Fruit fly (Drosophila melanogaster) whole organism, embryonic: ENCODE results near the gene CG12702.

ENCODE experiments used
- Ada2b ChIP-seq: fragments of 200-800 bp; sonication (Bioruptor generic); IDR thresholded peaks from 2 replicates; pipeline ENCODE4 v1.3.6; 2022; ENCODE audit warnings: missing biosample characterization, missing genetic modification characterization
- B-H2 ChIP-seq: fragments of 200-800 bp; sonication (Bioruptor generic); optimal IDR thresholded peaks from 2 replicates; lab custom pipeline; 2018; ENCODE audit warnings: missing biosample characterization, mild to moderate bottlenecking, missing genetic modification characterization
- CG10565 ChIP-seq: fragments of 200-800 bp; sonication (Bioruptor generic); optimal IDR thresholded peaks from 3 replicates; lab custom pipeline; 2016; ENCODE audit warnings: missing biosample characterization, mild to moderate bottlenecking, missing genetic modification characterization
- CG11085 ChIP-seq: fragments of 200-800 bp; sonication (Bioruptor generic); IDR thresholded peaks from 2 replicates; pipeline ENCODE4 v1.3.6; 2022; ENCODE audit warnings: missing biosample characterization, missing genetic modification characterization
- CG11723 ChIP-seq: fragments of 200-800 bp; sonication (Bioruptor generic); optimal IDR thresholded peaks from 2 replicates; lab custom pipeline; 2017; ENCODE audit warnings: missing biosample characterization, mild to moderate bottlenecking, missing genetic modification characterization
- CG12659 ChIP-seq: fragments of 200-800 bp; sonication (Bioruptor generic); optimal IDR thresholded peaks from 3 replicates; lab custom pipeline; 2017; ENCODE audit warnings: mild to moderate bottlenecking, missing biosample characterization, missing genetic modification reagents, missing genetic modification characterization
- CG13123 ChIP-seq: fragments of 200-800 bp; sonication (Bioruptor generic); optimal IDR thresholded peaks from 2 replicates; lab custom pipeline; 2016; ENCODE audit warnings: missing biosample characterization, missing genetic modification characterization
- CG14710 ChIP-seq: fragments of 200-800 bp; sonication (Bioruptor generic); optimal IDR thresholded peaks from 3 replicates; lab custom pipeline; 2019; ENCODE audit warnings: missing biosample characterization, mild to moderate bottlenecking, missing genetic modification characterization, moderate library complexity
- CG15479 ChIP-seq: fragments of 200-800 bp; sonication (Bioruptor generic); optimal IDR thresholded peaks from 3 replicates; lab custom pipeline; 2019; ENCODE audit warnings: missing biosample characterization, mild to moderate bottlenecking, missing genetic modification characterization, moderate library complexity
- CG15696 ChIP-seq: fragments of 200-800 bp; sonication (Bioruptor generic); optimal IDR thresholded peaks from 2 replicates; lab custom pipeline; 2019; ENCODE audit warnings: missing biosample characterization, mild to moderate bottlenecking, missing genetic modification characterization, moderate library complexity
- CG16779 ChIP-seq: fragments of 200-800 bp; sonication (Bioruptor generic); IDR thresholded peaks from 2 replicates; pipeline ENCODE4 v1.3.6; 2022; ENCODE audit warnings: missing biosample characterization, missing genetic modification characterization
- CG17385 ChIP-seq: fragments of 200-800 bp; sonication (Bioruptor generic); optimal IDR thresholded peaks from 3 replicates; lab custom pipeline; 2018; ENCODE audit warnings: missing biosample characterization, mild to moderate bottlenecking, missing genetic modification characterization
- CG17612 ChIP-seq: fragments of 200-800 bp; sonication (Bioruptor generic); IDR thresholded peaks from 2 replicates; pipeline ENCODE4 v1.3.6; 2022; ENCODE audit warnings: missing biosample characterization, missing genetic modification characterization
- CG3163 ChIP-seq: fragments of 200-800 bp; sonication (Bioruptor generic); optimal IDR thresholded peaks from 3 replicates; lab custom pipeline; 2016; ENCODE audit warnings: missing biosample characterization, missing genetic modification characterization
- CG4360 ChIP-seq: fragments of 200-800 bp; sonication (Bioruptor generic); IDR thresholded peaks from 2 replicates; pipeline ENCODE4 v1.3.6; 2022; ENCODE audit warnings: missing biosample characterization, missing genetic modification characterization
- CG6813 ChIP-seq: fragments of 200-800 bp; sonication (Bioruptor generic); optimal IDR thresholded peaks from 2 replicates; lab custom pipeline; 2017; ENCODE audit warnings: missing biosample characterization, missing genetic modification characterization, mild to moderate bottlenecking, moderate library complexity, missing genetic modification reagents
- CG7839 ChIP-seq: fragments of 200-800 bp; sonication (Bioruptor generic); optimal IDR thresholded peaks from 3 replicates; lab custom pipeline; 2018; ENCODE audit warnings: missing biosample characterization, mild to moderate bottlenecking, missing genetic modification characterization, moderate library complexity
- CG7963 ChIP-seq: fragments of 200-800 bp; sonication (Bioruptor generic); IDR thresholded peaks from 3 replicates; pipeline ENCODE4 v1.3.6; 2022; ENCODE audit warnings: missing biosample characterization, missing genetic modification characterization; ENCODE audit not compliant: partially characterized antibody
- CG8359 ChIP-seq: fragments of 200-800 bp; sonication (Bioruptor generic); optimal IDR thresholded peaks from 2 replicates; lab custom pipeline; 2017; ENCODE audit warnings: missing biosample characterization, mild to moderate bottlenecking, missing genetic modification characterization, borderline replicate concordance
- CTCF ChIP-seq: fragments of 200-800 bp; sonication (Bioruptor generic); optimal IDR thresholded peaks from 2 replicates; lab custom pipeline; 2017; ENCODE audit warnings: missing biosample characterization, mild to moderate bottlenecking, missing genetic modification characterization, moderate library complexity
- D ChIP-seq, 2 experiments: fragments of 200-800 bp in 1 of 2; fragments of >200 bp in 1 of 2; sonication (Bioruptor generic) in 1 of 2; optimal IDR thresholded peaks; 2 replicates in 1 of 2; 3 replicates in 1 of 2; lab custom pipeline; 2017; ENCODE audit warnings: mild to moderate bottlenecking in 1 of 2, missing biosample characterization in 1 of 2, missing genetic modification characterization in 1 of 2, missing genetic modification reagents in 1 of 2
- Elba2 ChIP-seq: fragments of 200-800 bp; sonication (Bioruptor generic); optimal IDR thresholded peaks from 3 replicates; lab custom pipeline; 2016; ENCODE audit warnings: missing biosample characterization, missing genetic modification characterization
- Hr51 ChIP-seq, 2 experiments: fragments of 200-800 bp; sonication (Bioruptor generic); optimal IDR thresholded peaks; 2 replicates in 1 of 2; 3 replicates in 1 of 2; lab custom pipeline; 2016 to 2018; ENCODE audit warnings: missing biosample characterization in 2 of 2, missing genetic modification characterization in 2 of 2, mild to moderate bottlenecking in 1 of 2, moderate library complexity in 1 of 2
- Med ChIP-seq: fragments of 200-800 bp; sonication (Bioruptor generic); peaks from one replicate; lab custom pipeline; 2016; ENCODE audit warnings: missing biosample characterization, missing genetic modification characterization, mild to moderate bottlenecking, inconsistent platforms, moderate library complexity
- Mrtf ChIP-seq: fragments of 200-800 bp; sonication (Bioruptor generic); IDR thresholded peaks from 3 replicates; pipeline ENCODE4 v1.3.6; 2022; ENCODE audit warnings: missing biosample characterization, missing genetic modification characterization
- Oaz ChIP-seq: fragments of 200-800 bp; sonication (Bioruptor generic); IDR thresholded peaks from 2 replicates; pipeline ENCODE4 v1.3.6; 2022; ENCODE audit warnings: missing biosample characterization, missing genetic modification characterization
- Oli ChIP-seq: fragments of 200-800 bp; sonication (Bioruptor generic); optimal IDR thresholded peaks from 2 replicates; lab custom pipeline; 2018; ENCODE audit warnings: missing biosample characterization, mild to moderate bottlenecking, missing genetic modification characterization, moderate library complexity
- PHDP ChIP-seq: fragments of 200-800 bp; sonication (Bioruptor generic); optimal IDR thresholded peaks from 3 replicates; lab custom pipeline; 2018; ENCODE audit warnings: missing biosample characterization, mild to moderate bottlenecking, missing genetic modification characterization, moderate library complexity
- Trl ChIP-seq, 3 experiments: fragments of >200 bp in 2 of 3; fragments of 200-800 bp in 1 of 3; sonication (Bioruptor generic) in 1 of 3; optimal IDR thresholded peaks; 2 replicates in 1 of 3; 3 replicates in 2 of 3; lab custom pipeline; 2016 to 2017; ENCODE audit warnings: missing biosample characterization in 1 of 3, missing genetic modification characterization in 1 of 3
- ac ChIP-seq: fragments of 200-800 bp; sonication (Bioruptor generic); optimal IDR thresholded peaks from 3 replicates; lab custom pipeline; 2017; ENCODE audit warnings: missing biosample characterization, mild to moderate bottlenecking, missing genetic modification characterization
- bbx ChIP-seq: fragments of 200-800 bp; sonication (Bioruptor generic); IDR thresholded peaks from 2 replicates; pipeline ENCODE4 v1.3.6; 2022; ENCODE audit warnings: missing biosample characterization, missing genetic modification characterization; ENCODE audit not compliant: partially characterized antibody
- bigmax ChIP-seq: fragments of 200-800 bp; sonication (Bioruptor generic); optimal IDR thresholded peaks from 2 replicates; lab custom pipeline; 2018; ENCODE audit warnings: missing biosample characterization, mild to moderate bottlenecking, missing genetic modification characterization
- cg ChIP-seq: fragments of 200-800 bp; sonication (Bioruptor generic); optimal IDR thresholded peaks from 3 replicates; lab custom pipeline; 2019; ENCODE audit warnings: missing biosample characterization, mild to moderate bottlenecking, missing genetic modification characterization, moderate library complexity
- ci ChIP-seq: fragments of 200-800 bp; sonication (Bioruptor generic); IDR thresholded peaks from 3 replicates; pipeline ENCODE4 v1.3.6; 2022; ENCODE audit warnings: missing biosample characterization, missing genetic modification characterization
- crol ChIP-seq: fragments of 200-800 bp; sonication (Bioruptor generic); IDR thresholded peaks from 2 replicates; pipeline ENCODE4 v1.3.6; 2022; ENCODE audit warnings: missing biosample characterization, missing genetic modification characterization
- dmrt11E ChIP-seq: fragments of 200-800 bp; sonication (Bioruptor generic); optimal IDR thresholded peaks from 3 replicates; lab custom pipeline; 2018; ENCODE audit warnings: missing biosample characterization, mild to moderate bottlenecking, missing genetic modification characterization, moderate library complexity
- fru ChIP-seq: fragments of >200 bp; optimal IDR thresholded peaks from 2 replicates; lab custom pipeline; 2017
- gro ChIP-seq: fragments of 200-800 bp; sonication (Bioruptor generic); optimal IDR thresholded peaks from 2 replicates; lab custom pipeline; 2016; ENCODE audit warnings: missing biosample characterization, missing genetic modification characterization
- jing ChIP-seq: fragments of 200-800 bp; sonication (Bioruptor generic); optimal IDR thresholded peaks from 2 replicates; lab custom pipeline; 2018; ENCODE audit warnings: missing biosample characterization, mild to moderate bottlenecking, missing genetic modification characterization
- nerfin-1 ChIP-seq: fragments of 200-800 bp; sonication (Bioruptor generic); optimal IDR thresholded peaks from 3 replicates; lab custom pipeline; 2019; ENCODE audit warnings: missing biosample characterization, mild to moderate bottlenecking, missing genetic modification characterization, moderate library complexity
- nerfin-2 ChIP-seq: fragments of 200-800 bp; sonication (Bioruptor generic); IDR thresholded peaks from 2 replicates; pipeline ENCODE4 v1.3.6; 2022; ENCODE audit warnings: missing biosample characterization, missing genetic modification characterization; ENCODE audit not compliant: partially characterized antibody
- onecut ChIP-seq: fragments of 200-800 bp; sonication (Bioruptor generic); IDR thresholded peaks from 2 replicates; pipeline ENCODE4 v1.3.6; 2022; ENCODE audit warnings: missing biosample characterization, missing genetic modification characterization
- pros ChIP-seq: fragments of 200-800 bp; sonication (Bioruptor generic); optimal IDR thresholded peaks from 3 replicates; lab custom pipeline; 2019; ENCODE audit warnings: missing biosample characterization, mild to moderate bottlenecking, missing genetic modification characterization, moderate library complexity
- sens ChIP-seq: fragments of 200-800 bp; sonication (Bioruptor generic); peaks from one replicate; lab custom pipeline; 2016; ENCODE audit warnings: missing biosample characterization, missing genetic modification characterization
- trh ChIP-seq: fragments of 200-800 bp; sonication (Bioruptor generic); optimal IDR thresholded peaks from 2 replicates; lab custom pipeline; 2016; ENCODE audit warnings: missing biosample characterization, missing genetic modification characterization
- vvl ChIP-seq: fragments of 200-800 bp; sonication (Bioruptor generic); IDR thresholded peaks from 2 replicates; pipeline ENCODE4 v1.3.6; 2022; ENCODE audit warnings: missing biosample characterization, missing genetic modification characterization

The CG12702 gene

dm6 chrX:19791832-19792231 lies 27.2 kb upstream of the CG12702 start (continued):
- no peak for TF ChIP-seq Oli (tag; lab: Kevin White, UChicago)
- TF ChIP-seq crol (GFP tag; lab: Robert Waterston, UW), result peak; percentile 56
- no peak for TF ChIP-seq trh
- TF ChIP-seq CG8359, result no peak
- TF ChIP-seq nerfin-2 (GFP tag; lab: Robert Waterston, UW), result no peak
- no peak for TF ChIP-seq CG7839 (tag; lab: Kevin White, UChicago)
- no peak for TF ChIP-seq CG10565

dm6 chrX:19788621-19788944 lies 23.9 kb upstream of the CG12702 start:
- TF ChIP-seq CG7963 (GFP tag; lab: Robert Waterston, UW), result 0 out of 3 replicates have a peak, but pooled peaks have one; percentile 13
- TF ChIP-seq CG13123 (GFP tag; lab: Kevin White, UChicago), result no peak
- TF ChIP-seq jing (GFP tag; lab: Kevin White, UChicago), result no peak
- no peak for TF ChIP-seq bbx (GFP tag; lab: Robert Waterston, UW)
- peak; percentile 71 for TF ChIP-seq D (optimal IDR thresholded peaks at IDR 0.05; lab: Kevin White, UChicago)
- no peak for TF ChIP-seq D (GFP tag; optimal IDR thresholded peaks at IDR 0.05; lab: Kevin White, UChicago)
- peak; percentile 62 for TF ChIP-seq nerfin-1 (tag; lab: Kevin White, UChicago)
- no peak for TF ChIP-seq fru (lab: Kevin White, UChicago)
- peak; percentile 67 for TF ChIP-seq CG4360 (GFP tag; lab: Robert Waterston, UW)
- TF ChIP-seq Trl (optimal IDR thresholded peaks at IDR 0.05; lab: Kevin White, UChicago), result peak in 1 of 2 experiments; percentile 3
- no peak for TF ChIP-seq Trl (GFP tag; optimal IDR thresholded peaks at IDR 0.05; lab: Kevin White, UChicago)
- peak; percentile 17 for TF ChIP-seq cg (GFP tag; lab: Kevin White, UChicago)
- TF ChIP-seq CG17612 (GFP tag; lab: Robert Waterston, UW), result no peak
- TF ChIP-seq Med, result peak; percentile 42

DNA sequence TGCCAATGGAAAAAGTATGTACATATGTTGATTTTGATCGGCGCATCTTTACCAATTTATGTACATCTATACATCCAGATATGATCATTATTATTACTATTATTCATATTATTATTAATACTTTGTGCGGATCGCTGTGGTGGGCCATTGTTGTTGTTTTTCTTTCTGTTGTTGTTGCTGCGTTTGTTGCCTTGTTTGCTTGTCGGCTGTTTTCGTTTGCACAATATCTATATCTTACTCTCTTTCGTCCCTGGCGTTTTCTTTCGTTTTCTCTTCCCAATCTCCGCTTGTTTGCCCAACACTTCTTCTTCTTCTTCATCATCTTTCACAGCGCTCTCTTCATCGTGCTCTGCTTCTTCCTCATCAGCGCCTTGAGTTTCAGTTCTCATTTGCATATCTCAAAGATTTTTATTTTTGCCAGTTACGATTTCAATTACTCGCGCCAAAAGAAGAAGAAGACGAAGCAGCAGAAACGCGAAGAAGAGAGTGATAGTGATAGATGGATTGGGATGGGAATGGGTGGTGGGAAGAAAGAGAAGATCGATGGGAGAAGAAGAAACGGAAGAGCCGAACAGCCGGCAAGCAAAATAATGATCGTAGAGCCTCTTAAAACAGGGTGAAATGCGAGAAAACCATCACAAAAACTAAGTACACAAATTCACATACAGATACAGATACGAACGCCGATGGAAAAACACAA lies 23.4 kb upstream of the CG12702 start:
- TF ChIP-seq Oli (tag; lab: Kevin White, UChicago) (no peak), Oaz (GFP tag; lab: Robert Waterston, UW) (no peak), CG11085 (GFP tag; lab: Robert Waterston, UW) (no peak), bigmax (GFP tag; lab: Kevin White, UChicago) (no peak), ac (GFP tag; lab: Kevin White, UChicago) (peak; percentile 53), CG15696 (tag; lab: Kevin White, UChicago) (peak; percentile 44), CTCF (GFP tag; lab: Kevin White, UChicago) (no peak), CG16779 (GFP tag; lab: Robert Waterston, UW) (no peak), CG12659 (GFP tag; lab: Kevin White, UChicago) (no peak), CG15479 (GFP tag; lab: Kevin White, UChicago) (peak; percentile 73), Hr51 (GFP tag; optimal IDR thresholded peaks at IDR 0.05; lab: Kevin White, UChicago) (no peak), CG3163 (GFP tag; lab: Kevin White, UChicago) (peak; percentile 77), ci (GFP tag; lab: Robert Waterston, UW) (0 out of 3 replicates have a peak, but pooled peaks have one; percentile 30), Elba2 (GFP tag; lab: Kevin White, UChicago) (no peak), Ada2b (GFP tag; lab: Robert Waterston, UW) (no peak), CG11723 (GFP tag; lab: Kevin White, UChicago) (no peak), onecut (GFP tag; lab: Robert Waterston, UW) (no peak), CG4360 (GFP tag; lab: Robert Waterston, UW) (peak; percentile 89), CG6813 (GFP tag; lab: Kevin White, UChicago) (peak; percentile 4), vvl (peak; percentile 27; the same call in 1 of the 2 replicates), pros (GFP tag; lab: Kevin White, UChicago) (peak; percentile 87), sens (peak; percentile 71), B-H2 (GFP tag; lab: Kevin White, UChicago) (no peak), CG17385 (GFP tag; lab: Kevin White, UChicago) (peak; percentile 94), CG14710 (tag; lab: Kevin White, UChicago) (peak; percentile 5), dmrt11E (tag; lab: Kevin White, UChicago) (peak; percentile 30), gro (GFP tag; lab: Kevin White, UChicago) (no peak), fru (lab: Kevin White, UChicago) (no peak), PHDP (tag; lab: Kevin White, UChicago) (no peak), Mrtf (GFP tag; lab: Robert Waterston, UW) (no peak), Med (peak; percentile 29)
